Fruit fly (Drosophila melanogaster): Measurements from ENCODE around the gene CG14322.

The CG14322 gene

dm6 chr3R:17670857-17671336 is 23.4 kb downstream of the CG14322 start, which contains the start of the genes CG7523 and Mps1:
Gene CG7523, minus strand, starts transcription at chr3R:17670895.
Gene Mps1, plus strand, starts transcription at chr3R:17671271.
- TF ChIP-seq CG9932 (GFP tag; IDR thresholded peaks at IDR 0.05) = no peak
- peak; percentile 65 for TF ChIP-seq kay (GFP tag; optimal IDR thresholded peaks at IDR 0.05)
- TF ChIP-seq CG2116 (GFP tag; optimal IDR thresholded peaks at IDR 0.05) = peak; percentile 68
- TF ChIP-seq E2f2 (GFP tag; IDR thresholded peaks at IDR 0.05) = peak; percentile 83; the same call in 1 of the 2 replicates
- TF ChIP-seq CG15601 (tag; optimal IDR thresholded peaks at IDR 0.05) = peak; percentile 55
- TF ChIP-seq CG9727 (GFP tag; optimal IDR thresholded peaks at IDR 0.05) = peak; percentile 10
- peak; percentile 20 for TF ChIP-seq gcm (GFP tag; optimal IDR thresholded peaks at IDR 0.05)
- peak; percentile 59; the same call in 2 of the 3 replicates for TF ChIP-seq CG17361 (GFP tag; IDR thresholded peaks at IDR 0.05)
- peak; percentile 65 for TF ChIP-seq gfzf (GFP tag; optimal IDR thresholded peaks at IDR 0.05)
- TF ChIP-seq CG3995 (GFP tag; optimal IDR thresholded peaks at IDR 0.05) = peak; percentile 9
- TF ChIP-seq Hmr (GFP tag; optimal IDR thresholded peaks at IDR 0.05) = peak; percentile 77
- no peak for TF ChIP-seq seq (GFP tag; IDR thresholded peaks at IDR 0.05)
- TF ChIP-seq CoRest (tag; optimal IDR thresholded peaks at IDR 0.05) = peak; percentile 16
- TF ChIP-seq CG31224 (GFP tag; IDR thresholded peaks at IDR 0.05) = no peak
- TF ChIP-seq Doc2 (GFP tag; IDR thresholded peaks at IDR 0.05) = no peak
- peak; percentile 63 for TF ChIP-seq HmgZ (tag; optimal IDR thresholded peaks at IDR 0.05)
- TF ChIP-seq cwo (GFP tag; optimal IDR thresholded peaks at IDR 0.05) = no peak
- TF ChIP-seq ham (GFP tag; IDR thresholded peaks at IDR 0.05) = no peak
- TF ChIP-seq CG12391 (tag; optimal IDR thresholded peaks at IDR 0.05) = peak; percentile 79
- peak; percentile 91 for TF ChIP-seq Myb (GFP tag; optimal IDR thresholded peaks at IDR 0.05)
- no peak for TF ChIP-seq Bgb (GFP tag; IDR thresholded peaks at IDR 0.05; ENCODE audit: partially characterized antibody)
- TF ChIP-seq CG7839 (tag; optimal IDR thresholded peaks at IDR 0.05) = peak; percentile 1
- 0 out of 4 replicates have a peak, but pooled peaks have one; percentile 22 for TF ChIP-seq Dll (GFP tag; IDR thresholded peaks at IDR 0.05; ENCODE audit: partially characterized antibody)
- TF ChIP-seq CG15514 (GFP tag; optimal IDR thresholded peaks at IDR 0.05) = peak; percentile 73
- TF ChIP-seq bigmax (GFP tag; optimal IDR thresholded peaks at IDR 0.05) = no peak
- TF ChIP-seq Nf-YC (tag; optimal IDR thresholded peaks at IDR 0.05) = peak; percentile 26
- TF ChIP-seq Dref (GFP tag; IDR thresholded peaks at IDR 0.05) = peak; percentile 35; the same call in 1 of the 2 replicates
- TF ChIP-seq CG1233 (GFP tag; optimal IDR thresholded peaks at IDR 0.05) = peak; percentile 5
- peak; percentile 63 for TF ChIP-seq MBD-R2 (GFP tag; IDR thresholded peaks at IDR 0.05)
- peak; percentile 4 for TF ChIP-seq CG33557 (GFP tag; optimal IDR thresholded peaks at IDR 0.05)
- no peak for TF ChIP-seq CG7963 (GFP tag; IDR thresholded peaks at IDR 0.05; ENCODE audit: partially characterized antibody)
- no peak for TF ChIP-seq Sox100B (GFP tag; optimal IDR thresholded peaks at IDR 0.05)
- peak; percentile 47 for TF ChIP-seq YL-1 (GFP tag; optimal IDR thresholded peaks at IDR 0.05)
- no peak for TF ChIP-seq CG3407 (GFP tag; optimal IDR thresholded peaks at IDR 0.05)
- peak; percentile 30; the same call in 1 of the 2 replicates for TF ChIP-seq amos (GFP tag; IDR thresholded peaks at IDR 0.05; ENCODE audit: partially characterized antibody)
- no peak for TF ChIP-seq tio (GFP tag; optimal IDR thresholded peaks at IDR 0.05)
- TF ChIP-seq CG11695 (GFP tag; IDR thresholded peaks at IDR 0.05) = no peak
- no peak for TF ChIP-seq Ptx1 (GFP tag; IDR thresholded peaks at IDR 0.05)
- no peak for TF ChIP-seq CG14965 (GFP tag; optimal IDR thresholded peaks at IDR 0.05; ENCODE audit: borderline replicate concordance)
- TF ChIP-seq CG6791 (GFP tag; IDR thresholded peaks at IDR 0.05; ENCODE audit: partially characterized antibody) = no peak
- TF ChIP-seq schlank (tag; optimal IDR thresholded peaks at IDR 0.05) = no peak
- peak; percentile 45 for TF ChIP-seq CG30020 (tag; optimal IDR thresholded peaks at IDR 0.05)
- TF ChIP-seq Dp (GFP tag; optimal IDR thresholded peaks at IDR 0.05) = peak; percentile 78
- TF ChIP-seq Abd-B (GFP tag; optimal IDR thresholded peaks at IDR 0.05) = peak; percentile 66
- TF ChIP-seq CG2712 (tag; optimal IDR thresholded peaks at IDR 0.05) = peak; percentile 38
- peak; percentile 67 for TF ChIP-seq CG8924 (tag; optimal IDR thresholded peaks at IDR 0.05)
- TF ChIP-seq CG13287 (GFP tag; IDR thresholded peaks at IDR 0.05; ENCODE audit: partially characterized antibody) = peak; percentile 61
- peak; percentile 25; the same call in 1 of the 3 replicates for TF ChIP-seq ci (GFP tag; IDR thresholded peaks at IDR 0.05)
- TF ChIP-seq mam (GFP tag; optimal IDR thresholded peaks at IDR 0.05) = peak; percentile 10
